Fruit fly (Drosophila melanogaster) whole organism, prepupa: Measurements from ENCODE around the gene Pif1.

Experiments
- CG11762 ChIP-seq: fragments of 200-800 bp; sonication (Bioruptor generic); optimal IDR thresholded peaks from 3 replicates; lab custom pipeline; 2016; ENCODE audit warnings: missing biosample characterization, missing genetic modification characterization; ENCODE audit not compliant: insufficient read depth
- CG1621 ChIP-seq: fragments of 200-800 bp; sonication (Bioruptor generic); optimal IDR thresholded peaks from 3 replicates; lab custom pipeline; 2018; ENCODE audit warnings: missing biosample characterization, mild to moderate bottlenecking, missing genetic modification characterization
- CG32006 ChIP-seq: fragments of 200-800 bp; sonication (Bioruptor generic); optimal IDR thresholded peaks from 3 replicates; lab custom pipeline; 2017; ENCODE audit warnings: missing biosample characterization, mild to moderate bottlenecking, missing genetic modification characterization
- CG3919 ChIP-seq: fragments of 200-800 bp; sonication (Bioruptor generic); optimal IDR thresholded peaks from 3 replicates; lab custom pipeline; 2016; ENCODE audit warnings: missing biosample characterization, missing genetic modification characterization
- CG6808 ChIP-seq: fragments of 200-800 bp; sonication (Bioruptor generic); optimal IDR thresholded peaks from 3 replicates; lab custom pipeline; 2017; ENCODE audit warnings: missing biosample characterization, missing genetic modification characterization, mild to moderate bottlenecking, moderate library complexity, missing genetic modification reagents
- Ets96B ChIP-seq: fragments of 200-800 bp; optimal IDR thresholded peaks from 2 replicates; lab custom pipeline; 2019; ENCODE audit warnings: missing biosample characterization, mild to moderate bottlenecking, missing genetic modification characterization, moderate library complexity
- Gug ChIP-seq: fragments of 200-800 bp; sonication (Bioruptor generic); IDR thresholded peaks from 2 replicates; pipeline ENCODE4 v1.3.6; 2022; ENCODE audit warnings: missing biosample characterization, missing genetic modification characterization
- Sox102F ChIP-seq: fragments of 200-800 bp; sonication (Bioruptor generic); optimal IDR thresholded peaks from 2 replicates; lab custom pipeline; 2016; ENCODE audit warnings: missing biosample characterization, mild to moderate bottlenecking, missing genetic modification characterization
- Sox14 ChIP-seq: fragments of 200-800 bp; sonication (Bioruptor generic); optimal IDR thresholded peaks from 3 replicates; lab custom pipeline; 2016; ENCODE audit warnings: missing biosample characterization, missing genetic modification characterization
- acj6 ChIP-seq: fragments of 200-800 bp; sonication (Bioruptor generic); optimal IDR thresholded peaks from 3 replicates; lab custom pipeline; 2016; ENCODE audit warnings: missing biosample characterization, missing genetic modification characterization
- lz ChIP-seq: fragments of 200-800 bp; sonication (Bioruptor generic); optimal IDR thresholded peaks from 3 replicates; lab custom pipeline; 2016; ENCODE audit warnings: missing biosample characterization, missing genetic modification characterization
- vri ChIP-seq: fragments of 200-800 bp; sonication (Bioruptor generic); optimal IDR thresholded peaks from 3 replicates; lab custom pipeline; 2016; ENCODE audit warnings: missing biosample characterization, mild to moderate bottlenecking, missing genetic modification characterization

DNA sequence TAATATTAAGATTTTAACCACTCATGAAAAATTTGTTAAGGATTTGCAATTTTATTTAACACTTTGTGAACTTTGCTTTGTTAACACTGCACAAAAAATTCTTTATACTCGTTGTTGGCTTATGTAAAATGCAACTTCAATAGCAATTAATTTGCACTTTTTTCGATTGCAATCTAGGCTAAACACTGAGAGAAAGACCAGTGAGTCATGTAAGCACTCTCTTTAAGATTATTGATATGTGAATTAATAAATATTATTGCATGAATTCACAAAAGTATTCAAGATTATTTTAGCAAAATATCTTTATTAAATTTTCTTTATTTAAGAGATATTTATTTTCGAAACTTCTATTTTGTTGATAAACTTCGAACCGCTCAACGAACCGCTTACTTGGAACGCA, 37.0 kb upstream of the Pif1 start:
- TF ChIP-seq vri (no peak), Ets96B (tag; lab: Kevin White, UChicago) (no peak), CG11762 (no peak), CG6808 (GFP tag; lab: Kevin White, UChicago) (no peak), CG1621 (tag; lab: Kevin White, UChicago) (no peak), lz (GFP tag; lab: Kevin White, UChicago) (no peak), CG32006 (GFP tag; lab: Kevin White, UChicago) (no peak), CG3919 (GFP tag; lab: Kevin White, UChicago) (no peak), Sox14 (no peak), Gug (GFP tag; lab: Robert Waterston, UW) (no peak; the same call in 1 of the 2 replicates), Sox102F (GFP tag; lab: Kevin White, UChicago) (no peak), acj6 (no peak)
